Fruit fly (Drosophila melanogaster) whole organism, prepupa: ENCODE data around the gene SdicC.

Source experiments
- Blimp-1 ChIP-seq: fragments of 200-800 bp; sonication (Bioruptor generic); optimal IDR thresholded peaks from 3 replicates; lab custom pipeline; 2017; ENCODE audit warnings: missing biosample characterization, missing genetic modification characterization, mild to moderate bottlenecking, moderate library complexity, missing genetic modification reagents
- CG10631 ChIP-seq: fragments of 200-800 bp; sonication (Bioruptor generic); optimal IDR thresholded peaks from 2 replicates; lab custom pipeline; 2016; ENCODE audit warnings: missing biosample characterization, missing genetic modification characterization
- CG10669 ChIP-seq: fragments of 200-800 bp; sonication (Bioruptor generic); optimal IDR thresholded peaks from 3 replicates; lab custom pipeline; 2018; ENCODE audit warnings: missing biosample characterization, mild to moderate bottlenecking, missing genetic modification characterization, moderate library complexity
- CG11294 ChIP-seq: fragments of 200-800 bp; sonication (Bioruptor generic); IDR thresholded peaks from 2 replicates; pipeline ENCODE4 v1.3.6; 2022; ENCODE audit warnings: missing biosample characterization, missing genetic modification characterization
- CG11902 ChIP-seq: fragments of 200-800 bp; sonication (Bioruptor generic); optimal IDR thresholded peaks from 3 replicates; lab custom pipeline; 2016; ENCODE audit warnings: missing biosample characterization, missing genetic modification characterization
- CG15336 ChIP-seq: fragments of 200-800 bp; sonication (Bioruptor generic); IDR thresholded peaks from 2 replicates; pipeline ENCODE4 v1.3.6; 2022; ENCODE audit warnings: missing biosample characterization, missing genetic modification characterization
- CG1621 ChIP-seq: fragments of 200-800 bp; sonication (Bioruptor generic); optimal IDR thresholded peaks from 3 replicates; lab custom pipeline; 2018; ENCODE audit warnings: missing biosample characterization, mild to moderate bottlenecking, missing genetic modification characterization
- CG3032 ChIP-seq: fragments of 200-800 bp; optimal IDR thresholded peaks from 2 replicates; lab custom pipeline; 2019; ENCODE audit warnings: missing biosample characterization, mild to moderate bottlenecking, missing genetic modification characterization, moderate library complexity
- CG31627 ChIP-seq: fragments of 200-800 bp; sonication (Bioruptor generic); optimal IDR thresholded peaks from 3 replicates; lab custom pipeline; 2016; ENCODE audit warnings: missing biosample characterization, missing genetic modification characterization
- CG32006 ChIP-seq: fragments of 200-800 bp; sonication (Bioruptor generic); optimal IDR thresholded peaks from 3 replicates; lab custom pipeline; 2017; ENCODE audit warnings: missing biosample characterization, mild to moderate bottlenecking, missing genetic modification characterization
- CG34406 ChIP-seq: fragments of 200-800 bp; sonication (Bioruptor generic); optimal IDR thresholded peaks from 3 replicates; lab custom pipeline; 2016; ENCODE audit warnings: missing biosample characterization, missing genetic modification characterization
- CG3919 ChIP-seq: fragments of 200-800 bp; sonication (Bioruptor generic); optimal IDR thresholded peaks from 3 replicates; lab custom pipeline; 2016; ENCODE audit warnings: missing biosample characterization, missing genetic modification characterization
- CG4318 ChIP-seq: fragments of 200-800 bp; sonication (Bioruptor generic); optimal IDR thresholded peaks from 3 replicates; lab custom pipeline; 2017; ENCODE audit warnings: missing biosample characterization, mild to moderate bottlenecking, missing genetic modification characterization
- CG6163 ChIP-seq: fragments of 200-800 bp; sonication (Bioruptor generic); IDR thresholded peaks from 3 replicates; pipeline ENCODE4 v1.3.6; 2022; ENCODE audit warnings: missing biosample characterization, missing genetic modification characterization
- CG6276 ChIP-seq: fragments of 200-800 bp; sonication (Bioruptor generic); optimal IDR thresholded peaks from 2 replicates; lab custom pipeline; 2017; ENCODE audit warnings: missing biosample characterization, mild to moderate bottlenecking, missing genetic modification characterization
- CG6792 ChIP-seq: fragments of 200-800 bp; sonication (Bioruptor generic); optimal IDR thresholded peaks from 3 replicates; lab custom pipeline; 2016; ENCODE audit warnings: missing biosample characterization, missing genetic modification characterization
- CG6808 ChIP-seq: fragments of 200-800 bp; sonication (Bioruptor generic); optimal IDR thresholded peaks from 3 replicates; lab custom pipeline; 2017; ENCODE audit warnings: missing biosample characterization, missing genetic modification characterization, mild to moderate bottlenecking, moderate library complexity, missing genetic modification reagents
- CG6854 ChIP-seq: fragments of 200-800 bp; sonication (Bioruptor generic); optimal IDR thresholded peaks from 2 replicates; lab custom pipeline; 2017; ENCODE audit warnings: missing biosample characterization, mild to moderate bottlenecking, missing genetic modification characterization
- CG7368 ChIP-seq: fragments of 200-800 bp; sonication (Bioruptor generic); optimal IDR thresholded peaks from 3 replicates; lab custom pipeline; 2016; ENCODE audit warnings: missing biosample characterization, missing genetic modification characterization
- CG8119 ChIP-seq: fragments of 200-800 bp; sonication (Bioruptor generic); IDR thresholded peaks from 3 replicates; pipeline ENCODE4 v1.3.6; 2022; ENCODE audit warnings: missing biosample characterization, missing genetic modification characterization
- CG8632 ChIP-seq: fragments of 200-800 bp; sonication (Bioruptor generic); optimal IDR thresholded peaks from 3 replicates; lab custom pipeline; 2016; ENCODE audit warnings: missing biosample characterization, missing genetic modification characterization
- CG9139 ChIP-seq: fragments of 200-800 bp; sonication (Bioruptor generic); optimal IDR thresholded peaks from 3 replicates; lab custom pipeline; 2017; ENCODE audit warnings: missing biosample characterization, mild to moderate bottlenecking, missing genetic modification characterization
- Eip75B ChIP-seq: fragments of 200-800 bp; sonication (Bioruptor generic); optimal IDR thresholded peaks from 3 replicates; lab custom pipeline; 2016; ENCODE audit warnings: missing biosample characterization, missing genetic modification characterization
- Eip78C ChIP-seq: fragments of 200-800 bp; sonication (Bioruptor generic); peaks from one replicate; lab custom pipeline; 2016; ENCODE audit warnings: missing biosample characterization, missing genetic modification characterization
- Ets21C ChIP-seq: fragments of 200-800 bp; sonication (Bioruptor generic); optimal IDR thresholded peaks from 3 replicates; lab custom pipeline; 2016; ENCODE audit warnings: missing biosample characterization, missing genetic modification characterization
- Ets96B ChIP-seq: fragments of 200-800 bp; optimal IDR thresholded peaks from 2 replicates; lab custom pipeline; 2019; ENCODE audit warnings: missing biosample characterization, mild to moderate bottlenecking, missing genetic modification characterization, moderate library complexity
- Hr38 ChIP-seq: sonication (Bioruptor generic); optimal IDR thresholded peaks from 2 replicates; lab custom pipeline; 2016; ENCODE audit warnings: missing biosample characterization, missing genetic modification characterization
- Hr39 ChIP-seq: fragments of 200-800 bp; sonication (Bioruptor generic); optimal IDR thresholded peaks from 2 replicates; lab custom pipeline; 2016; ENCODE audit warnings: missing biosample characterization, missing genetic modification characterization
- Hr4 ChIP-seq: fragments of 200-800 bp; sonication (Bioruptor generic); optimal IDR thresholded peaks from 3 replicates; lab custom pipeline; 2016; ENCODE audit warnings: missing biosample characterization, missing genetic modification characterization
- Lpt ChIP-seq: fragments of 200-800 bp; sonication (Bioruptor generic); optimal IDR thresholded peaks from 3 replicates; lab custom pipeline; 2016; ENCODE audit warnings: missing biosample characterization, missing genetic modification characterization
- Met ChIP-seq: fragments of 200-800 bp; sonication (Bioruptor generic); optimal IDR thresholded peaks from 3 replicates; lab custom pipeline; 2016; ENCODE audit warnings: missing biosample characterization, missing genetic modification characterization
- OdsH ChIP-seq: fragments of 200-800 bp; sonication (Bioruptor generic); optimal IDR thresholded peaks from 3 replicates; lab custom pipeline; 2016; ENCODE audit warnings: missing biosample characterization, missing genetic modification characterization
- Smox ChIP-seq: fragments of 200-800 bp; sonication (Bioruptor generic); optimal IDR thresholded peaks from 3 replicates; lab custom pipeline; 2016; ENCODE audit warnings: missing biosample characterization, missing genetic modification characterization
- Sox102F ChIP-seq: fragments of 200-800 bp; sonication (Bioruptor generic); optimal IDR thresholded peaks from 2 replicates; lab custom pipeline; 2016; ENCODE audit warnings: missing biosample characterization, mild to moderate bottlenecking, missing genetic modification characterization
- Sox14 ChIP-seq: fragments of 200-800 bp; sonication (Bioruptor generic); optimal IDR thresholded peaks from 3 replicates; lab custom pipeline; 2016; ENCODE audit warnings: missing biosample characterization, missing genetic modification characterization
- achi ChIP-seq: fragments of 200-800 bp; sonication (Bioruptor generic); optimal IDR thresholded peaks from 3 replicates; lab custom pipeline; 2016; ENCODE audit warnings: missing biosample characterization, missing genetic modification characterization
- acj6 ChIP-seq: fragments of 200-800 bp; sonication (Bioruptor generic); optimal IDR thresholded peaks from 3 replicates; lab custom pipeline; 2016; ENCODE audit warnings: missing biosample characterization, missing genetic modification characterization
- cyc ChIP-seq: fragments of 200-800 bp; sonication (Bioruptor generic); optimal IDR thresholded peaks from 3 replicates; lab custom pipeline; 2016; ENCODE audit warnings: missing biosample characterization, missing genetic modification characterization
- dac ChIP-seq: fragments of 200-800 bp; sonication (Bioruptor generic); optimal IDR thresholded peaks from 2 replicates; lab custom pipeline; 2017; ENCODE audit warnings: missing biosample characterization, mild to moderate bottlenecking, missing genetic modification characterization
- dsx ChIP-seq: fragments of 200-800 bp; optimal IDR thresholded peaks from 3 replicates; lab custom pipeline; 2019; ENCODE audit warnings: missing biosample characterization, mild to moderate bottlenecking, missing genetic modification characterization, moderate library complexity; ENCODE audit not compliant: poor library complexity, severe bottlenecking
- eg ChIP-seq: fragments of 200-800 bp; sonication (Bioruptor generic); IDR thresholded peaks from 3 replicates; pipeline ENCODE4 v1.3.6; 2022; ENCODE audit warnings: missing biosample characterization, missing genetic modification characterization
- esn ChIP-seq: fragments of 200-800 bp; sonication (Bioruptor generic); optimal IDR thresholded peaks from 2 replicates; lab custom pipeline; 2016; ENCODE audit warnings: missing biosample characterization, mild to moderate bottlenecking, missing genetic modification characterization, moderate library complexity
- fd59A ChIP-seq: fragments of 200-800 bp; sonication (Bioruptor generic); optimal IDR thresholded peaks from 2 replicates; lab custom pipeline; 2017; ENCODE audit warnings: missing biosample characterization, mild to moderate bottlenecking, missing genetic modification characterization, missing genetic modification reagents
- fd85E ChIP-seq: fragments of 200-800 bp; sonication (Bioruptor generic); optimal IDR thresholded peaks from 3 replicates; lab custom pipeline; 2016; ENCODE audit warnings: missing biosample characterization, missing genetic modification characterization
- fkh ChIP-seq: fragments of 200-800 bp; sonication (Bioruptor generic); optimal IDR thresholded peaks from 3 replicates; lab custom pipeline; 2017; ENCODE audit warnings: missing biosample characterization, mild to moderate bottlenecking, missing genetic modification characterization, moderate library complexity
- lz ChIP-seq: fragments of 200-800 bp; sonication (Bioruptor generic); optimal IDR thresholded peaks from 3 replicates; lab custom pipeline; 2016; ENCODE audit warnings: missing biosample characterization, missing genetic modification characterization
- net ChIP-seq: fragments of 200-800 bp; sonication (Bioruptor generic); optimal IDR thresholded peaks from 3 replicates; lab custom pipeline; 2016; ENCODE audit warnings: missing biosample characterization, missing genetic modification characterization
- pdm3 ChIP-seq: fragments of 200-800 bp; sonication (Bioruptor generic); optimal IDR thresholded peaks from 3 replicates; lab custom pipeline; 2016; ENCODE audit warnings: missing biosample characterization, missing genetic modification characterization
- salr ChIP-seq, 2 experiments: fragments of 200-800 bp; sonication (Bioruptor generic); optimal IDR thresholded peaks; 3 replicates each; lab custom pipeline; 2016 to 2018; ENCODE audit warnings: missing biosample characterization in 2 of 2, missing genetic modification characterization in 2 of 2, mild to moderate bottlenecking in 1 of 2
- ss ChIP-seq, 2 experiments: fragments of 200-800 bp; sonication (Bioruptor generic); optimal IDR thresholded peaks; 2 replicates in 1 of 2; 3 replicates in 1 of 2; lab custom pipeline; 2017 to 2018; ENCODE audit warnings: mild to moderate bottlenecking in 2 of 2, missing biosample characterization in 2 of 2, missing genetic modification characterization in 2 of 2, moderate library complexity in 1 of 2
- svp ChIP-seq: fragments of 200-800 bp; sonication (Bioruptor generic); peaks from one replicate; lab custom pipeline; 2016; ENCODE audit warnings: missing biosample characterization, missing genetic modification characterization
- topi ChIP-seq: fragments of 200-800 bp; sonication (Bioruptor generic); optimal IDR thresholded peaks from 3 replicates; lab custom pipeline; 2016; ENCODE audit warnings: missing biosample characterization, missing genetic modification characterization
- vri ChIP-seq: fragments of 200-800 bp; sonication (Bioruptor generic); optimal IDR thresholded peaks from 3 replicates; lab custom pipeline; 2016; ENCODE audit warnings: missing biosample characterization, mild to moderate bottlenecking, missing genetic modification characterization

SdicC gene

DNA sequence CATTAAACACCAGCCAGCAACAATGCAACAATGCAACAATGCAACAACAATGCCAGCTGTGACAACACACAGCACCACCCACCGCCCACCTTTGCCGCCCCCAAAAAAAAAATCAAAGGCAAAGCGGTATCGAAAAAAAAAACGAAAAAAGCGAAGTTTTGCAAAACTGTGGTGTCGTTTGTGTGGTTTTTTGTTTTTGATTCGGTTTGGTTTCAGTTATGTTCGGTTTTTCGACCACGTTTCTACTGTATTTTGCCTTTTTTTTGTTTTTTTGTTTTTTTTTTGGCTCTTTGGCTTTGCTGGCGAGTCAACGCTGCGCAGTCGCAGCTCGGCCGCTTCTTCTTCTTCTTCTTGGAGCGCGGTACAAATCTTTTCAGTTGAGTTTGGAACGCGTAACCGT is 27.2 kb upstream of the SdicC start, which contains the start of gene Peritrophin-A:
Gene Peritrophin-A, plus strand, starts transcription at position 370 of the 400 bp plus-strand sequence.
- TF ChIP-seq CG7368 (GFP tag; lab: Kevin White, UChicago) (no peak), Eip75B (GFP tag; lab: Kevin White, UChicago) (peak; percentile 10), fkh (GFP tag; lab: Kevin White, UChicago) (no peak), esn (GFP tag; lab: Kevin White, UChicago) (no peak), CG31627 (GFP tag; lab: Kevin White, UChicago) (no peak), Eip78C (GFP tag; lab: Kevin White, UChicago) (peak; percentile 50), eg (GFP tag; lab: Robert Waterston, UW) (peak; percentile 86), OdsH (no peak), CG6808 (no peak), acj6 (GFP tag; lab: Kevin White, UChicago) (no peak), Lpt (GFP tag; lab: Kevin White, UChicago) (peak; percentile 27), CG6163 (peak; percentile 53; the same call in 2 of the 3 replicates), CG4318 (GFP tag; lab: Kevin White, UChicago) (no peak), CG6854 (GFP tag; lab: Kevin White, UChicago) (peak; percentile 67), CG9139 (GFP tag; lab: Kevin White, UChicago) (no peak), fd85E (GFP tag; lab: Kevin White, UChicago) (no peak), CG1621 (tag; lab: Kevin White, UChicago) (no peak), Met (GFP tag; lab: Kevin White, UChicago) (peak; percentile 35), dsx (GFP tag; lab: Kevin White, UChicago) (peak; percentile 27), dac (no peak), CG3919 (GFP tag; lab: Kevin White, UChicago) (peak; percentile 22), CG11902 (GFP tag; lab: Kevin White, UChicago) (no peak), Hr4 (GFP tag; lab: Kevin White, UChicago) (no peak), ss (GFP tag; optimal IDR thresholded peaks at IDR 0.05; lab: Kevin White, UChicago) (no peak), CG8119 (GFP tag; lab: Robert Waterston, UW) (peak; percentile 78), Ets96B (tag; lab: Kevin White, UChicago) (no peak), net (GFP tag; lab: Kevin White, UChicago) (peak; percentile 41), Hr39 (no peak), CG8632 (GFP tag; lab: Kevin White, UChicago) (peak; percentile 14), Sox102F (GFP tag; lab: Kevin White, UChicago) (peak; percentile 39), pdm3 (GFP tag; lab: Kevin White, UChicago) (peak; percentile 29), CG10631 (GFP tag; lab: Kevin White, UChicago) (no peak), salr (GFP tag; optimal IDR thresholded peaks at IDR 0.05; lab: Kevin White, UChicago) (no peak), achi (peak; percentile 17), Blimp-1 (GFP tag; lab: Kevin White, UChicago) (no peak), svp (GFP tag; lab: Kevin White, UChicago) (no peak), cyc (GFP tag; lab: Kevin White, UChicago) (no peak), topi (GFP tag; lab: Kevin White, UChicago) (peak; percentile 38), CG6276 (GFP tag; lab: Kevin White, UChicago) (peak; percentile 82), CG11294 (GFP tag; lab: Robert Waterston, UW) (peak; percentile 9; the same call in 1 of the 2 replicates), CG10669 (GFP tag; lab: Kevin White, UChicago) (no peak), CG3032 (tag; lab: Kevin White, UChicago) (no peak), CG15336 (GFP tag; lab: Robert Waterston, UW) (peak; percentile 79), CG6792 (GFP tag; lab: Kevin White, UChicago) (peak; percentile 15), fd59A (GFP tag; lab: Kevin White, UChicago) (no peak), CG34406 (peak; percentile 28), CG32006 (no peak), Hr38 (no peak), lz (GFP tag; lab: Kevin White, UChicago) (peak; percentile 16), vri (no peak), Sox14 (GFP tag; lab: Kevin White, UChicago) (no peak), Ets21C (GFP tag; lab: Kevin White, UChicago) (no peak), Smox (GFP tag; lab: Kevin White, UChicago) (no peak)
